Worm (Caenorhabditis elegans): ENCODE data around the gene nep-2.

nep-2 gene

DNA sequence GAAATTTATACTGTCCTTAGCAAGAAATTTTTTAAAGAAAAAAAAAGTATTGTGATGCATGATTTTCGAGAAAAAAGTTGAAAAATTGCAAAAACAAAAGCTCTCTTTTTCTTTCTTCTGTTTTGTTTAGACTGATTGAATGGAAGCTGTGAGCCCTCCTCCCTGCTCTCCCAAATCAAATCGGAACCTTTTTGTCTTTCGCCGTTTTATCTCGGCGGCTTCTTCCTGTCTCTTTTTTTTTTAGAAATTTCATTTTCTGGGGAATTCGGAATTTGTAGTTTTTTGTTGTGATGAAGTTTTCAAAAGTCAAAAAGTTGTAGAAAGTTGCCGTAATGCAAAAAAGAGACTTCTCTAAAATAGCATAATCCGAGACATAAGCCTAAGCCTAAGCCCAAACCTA is 5.1 kb upstream of the nep-2 start:
- no peak for TF ChIP-seq nhr-237 (tag; optimal IDR thresholded peaks at IDR 0.05)
- peak; percentile 61 for TF ChIP-seq fkh-10 (GFP tag; optimal IDR thresholded peaks at IDR 0.05)

DNA sequence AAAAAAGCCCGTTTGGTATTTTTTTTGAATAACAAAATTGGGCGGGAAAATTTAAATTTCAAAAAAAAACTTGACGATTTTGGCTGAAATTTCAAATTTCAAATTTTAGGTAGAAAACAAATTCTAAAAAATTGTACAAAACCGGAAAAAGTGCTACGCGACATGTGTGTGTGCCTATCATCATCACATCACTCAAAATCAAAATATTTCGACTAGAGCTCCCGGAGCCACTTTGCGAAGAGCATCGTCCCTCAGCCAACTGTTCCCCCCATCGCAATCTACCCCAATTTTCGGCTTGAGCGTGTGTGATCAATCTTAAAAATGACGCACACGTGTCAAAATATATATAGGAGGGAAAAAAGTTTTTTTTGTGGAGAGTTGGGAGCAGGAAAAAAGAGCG is 1.2 kb upstream of the nep-2 start:
- TF ChIP-seq ZK546.5 (tag; optimal IDR thresholded peaks at IDR 0.05): no peak
- TF ChIP-seq aly-2 (tag; optimal IDR thresholded peaks at IDR 0.05): no peak
- TF ChIP-seq lin-39 (tag; optimal IDR thresholded peaks at IDR 0.05): no peak
- no peak for TF ChIP-seq tbx-2 (tag; optimal IDR thresholded peaks at IDR 0.05)
- TF ChIP-seq nfya-1 (tag; optimal IDR thresholded peaks at IDR 0.05; ENCODE audit: insufficient read depth): no peak
- no peak for TF ChIP-seq fkh-10 (GFP tag; optimal IDR thresholded peaks at IDR 0.05)
- TF ChIP-seq fkh-2 (tag; optimal IDR thresholded peaks at IDR 0.05): no peak
- TF ChIP-seq eor-1 (tag; optimal IDR thresholded peaks at IDR 0.05): no peak
- TF ChIP-seq R02D3.7 (tag; optimal IDR thresholded peaks at IDR 0.05): no peak
- no peak for TF ChIP-seq ceh-16 (tag; optimal IDR thresholded peaks at IDR 0.05)
- TF ChIP-seq ceh-28 (tag; optimal IDR thresholded peaks at IDR 0.05): no peak

DNA sequence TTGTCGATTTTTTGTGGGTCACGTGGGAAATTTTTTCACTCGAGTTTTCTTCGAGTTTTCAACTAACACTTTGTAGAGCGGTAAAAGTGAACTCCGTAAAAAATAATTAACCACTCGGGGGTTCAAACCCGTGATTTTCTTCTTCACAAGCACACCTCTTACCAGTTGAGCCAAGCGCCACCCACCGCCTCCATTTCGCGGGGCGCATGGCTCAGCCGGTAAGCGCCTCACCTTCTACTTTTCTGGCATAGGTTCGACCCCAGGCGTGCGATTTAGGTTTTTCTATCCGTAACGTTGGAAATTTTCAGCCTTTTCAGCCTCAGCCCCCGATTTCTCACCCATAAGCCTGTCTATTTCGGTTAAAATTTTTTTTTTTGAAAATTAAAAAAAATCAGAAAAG is 3.6 kb downstream of the nep-2 start:
- TF ChIP-seq R02D3.7 (tag; optimal IDR thresholded peaks at IDR 0.05): no peak
- TF ChIP-seq mml-1 (tag; optimal IDR thresholded peaks at IDR 0.05): no peak
- no peak for TF ChIP-seq skn-1 (tag; optimal IDR thresholded peaks at IDR 0.05)
- TF ChIP-seq ama-1 (optimal IDR thresholded peaks at IDR 0.05): no peak
- no peak for TF ChIP-seq hmg-11 (tag; optimal IDR thresholded peaks at IDR 0.05)
- no peak for TF ChIP-seq ZK546.5 (tag; optimal IDR thresholded peaks at IDR 0.05)
- TF ChIP-seq pha-4 (tag; optimal IDR thresholded peaks at IDR 0.05): no peak
- no peak for TF ChIP-seq nhr-77 (tag; optimal IDR thresholded peaks at IDR 0.05)
- TF ChIP-seq ceh-9 (tag; optimal IDR thresholded peaks at IDR 0.05): no peak
- no peak for TF ChIP-seq snpc-4 (tag; optimal IDR thresholded peaks at IDR 0.05)
- TF ChIP-seq ztf-11 (tag; optimal IDR thresholded peaks at IDR 0.05): no peak
- TF ChIP-seq fkh-2 (tag; optimal IDR thresholded peaks at IDR 0.05): no peak
- TF ChIP-seq elt-3 (tag; optimal IDR thresholded peaks at IDR 0.05): no peak
- no peak for TF ChIP-seq ceh-16 (tag; optimal IDR thresholded peaks at IDR 0.05)
- TF ChIP-seq unc-39 (tag; optimal IDR thresholded peaks at IDR 0.05): no peak
- TF ChIP-seq nhr-12 (tag; optimal IDR thresholded peaks at IDR 0.05): no peak
- TF ChIP-seq ceh-28 (tag; optimal IDR thresholded peaks at IDR 0.05): no peak
- no peak for TF ChIP-seq nfya-1 (tag; optimal IDR thresholded peaks at IDR 0.05; ENCODE audit: insufficient read depth)
- TF ChIP-seq jun-1 (tag; optimal IDR thresholded peaks at IDR 0.05): no peak
- TF ChIP-seq lsy-12 (tag; optimal IDR thresholded peaks at IDR 0.05): no peak

DNA sequence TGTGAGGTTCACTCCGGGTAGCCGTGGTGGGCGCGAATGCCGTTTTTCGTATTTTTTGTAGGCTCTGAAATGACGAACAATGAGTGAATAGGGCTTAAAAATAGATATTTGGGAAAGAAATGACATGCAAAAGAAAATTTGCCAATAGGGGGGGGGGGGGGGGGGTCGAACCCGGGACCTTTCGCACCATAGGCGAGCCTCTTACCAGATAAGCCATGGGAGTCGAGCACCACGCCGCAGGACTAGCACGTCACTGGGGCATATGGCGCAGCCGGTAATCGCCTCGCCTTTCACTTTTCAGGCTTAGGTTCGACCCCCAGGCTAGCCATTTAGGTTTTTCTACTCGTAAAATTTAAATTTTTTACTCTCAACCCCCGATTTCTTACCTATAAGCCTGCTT is 6.3 kb downstream of the nep-2 start:
- TF ChIP-seq fkh-2 (tag; optimal IDR thresholded peaks at IDR 0.05) (no peak), lin-39 (tag; optimal IDR thresholded peaks at IDR 0.05) (no peak), elt-3 (tag; optimal IDR thresholded peaks at IDR 0.05) (no peak), fos-1 (tag; optimal IDR thresholded peaks at IDR 0.05) (no peak), eor-1 (tag; optimal IDR thresholded peaks at IDR 0.05) (no peak), nhr-25 (tag; optimal IDR thresholded peaks at IDR 0.05) (no peak), nhr-11 (tag; optimal IDR thresholded peaks at IDR 0.05) (no peak), nhr-28 (tag; optimal IDR thresholded peaks at IDR 0.05) (no peak)

DNA sequence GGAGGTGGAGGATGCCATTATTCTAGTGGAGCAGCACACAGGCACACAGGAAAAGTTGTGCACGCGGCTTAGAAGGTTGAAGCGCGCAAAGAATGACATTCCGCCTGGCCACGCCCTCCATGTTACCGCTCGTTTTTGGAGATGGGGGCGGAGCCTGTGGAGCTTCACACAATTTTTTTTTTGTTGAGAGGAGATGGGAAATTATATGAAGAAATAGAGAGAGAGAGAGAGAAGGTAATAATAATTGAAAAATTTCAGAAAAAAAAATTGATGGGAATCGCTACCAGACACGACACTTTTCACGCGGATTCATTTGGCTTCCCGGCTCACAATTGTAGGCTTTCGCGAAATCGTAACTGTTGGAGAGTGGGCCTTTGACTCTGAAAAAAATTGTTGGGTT is 8.2 kb downstream of the nep-2 start, which contains the start of gene T05A8.3:
T05A8.3 (minus strand) TSS at position 101 of the 400 bp plus-strand sequence.
- TF ChIP-seq ceh-82 (tag; optimal IDR thresholded peaks at IDR 0.05) (no peak), nhr-76 (tag; optimal IDR thresholded peaks at IDR 0.05) (no peak), fkh-2 (tag; optimal IDR thresholded peaks at IDR 0.05) (no peak), ztf-11 (tag; optimal IDR thresholded peaks at IDR 0.05) (no peak), ceh-28 (tag; optimal IDR thresholded peaks at IDR 0.05) (no peak), ZK546.5 (tag; optimal IDR thresholded peaks at IDR 0.05) (no peak), tbx-2 (tag; optimal IDR thresholded peaks at IDR 0.05) (no peak), ama-1 (optimal IDR thresholded peaks at IDR 0.05) (no peak), nhr-77 (tag; optimal IDR thresholded peaks at IDR 0.05) (no peak), fkh-10 (GFP tag; optimal IDR thresholded peaks at IDR 0.05) (no peak)

DNA sequence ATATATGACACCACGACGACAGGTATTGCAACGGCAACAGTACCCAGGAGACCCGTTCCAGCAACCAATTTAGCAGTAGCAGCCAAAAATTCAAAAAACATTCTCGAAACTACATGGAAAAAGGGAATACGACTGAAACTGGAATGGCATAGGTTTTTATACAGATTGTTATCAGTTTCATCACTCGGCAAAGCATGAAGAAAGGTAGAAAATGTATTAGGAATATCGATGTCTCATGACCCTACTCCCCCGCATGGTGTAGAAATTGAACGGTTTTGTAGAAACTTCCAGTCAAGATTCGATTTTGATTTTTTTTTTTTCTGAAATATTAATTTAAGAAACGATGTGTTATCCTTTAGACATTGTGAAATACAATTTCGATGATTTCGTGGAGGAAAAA is 14.6 kb downstream of the nep-2 start, which contains the start of gene T05A8.2:
T05A8.2 (minus strand) TSS at position 101 of the 400 bp plus-strand sequence.
- TF ChIP-seq nhr-11 (tag; optimal IDR thresholded peaks at IDR 0.05) (no peak), fkh-2 (tag; optimal IDR thresholded peaks at IDR 0.05) (no peak), elt-1 (tag; optimal IDR thresholded peaks at IDR 0.05) (no peak), zag-1 (tag; optimal IDR thresholded peaks at IDR 0.05) (no peak), elt-3 (tag; optimal IDR thresholded peaks at IDR 0.05) (no peak), skn-1 (tag; optimal IDR thresholded peaks at IDR 0.05) (no peak), mdl-1 (tag; optimal IDR thresholded peaks at IDR 0.05) (no peak), ztf-4 (tag; optimal IDR thresholded peaks at IDR 0.05) (no peak), nhr-25 (tag; optimal IDR thresholded peaks at IDR 0.05) (no peak)
